Fruit fly (Drosophila melanogaster) whole organism, adult: ENCODE measurements around the gene Oseg4.

Experiments used
- CG1620 ChIP-seq: fragments of 200-800 bp; sonication (Bioruptor generic); optimal IDR thresholded peaks from 2 replicates; lab custom pipeline; 2016; ENCODE audit warnings: missing biosample characterization, missing genetic modification characterization
- CG33017 ChIP-seq: fragments of 200-800 bp; sonication (Bioruptor generic); optimal IDR thresholded peaks from 2 replicates; lab custom pipeline; 2018; ENCODE audit warnings: missing biosample characterization, mild to moderate bottlenecking, missing genetic modification characterization, moderate library complexity
- Mnt ChIP-seq: fragments of 200-800 bp; sonication (Bioruptor generic); optimal IDR thresholded peaks from 2 replicates; lab custom pipeline; 2016; ENCODE audit warnings: missing biosample characterization, mild to moderate bottlenecking, missing genetic modification characterization

- TF ChIP-seq CG1620 (GFP tag; lab: Kevin White, UChicago), result no peak
- no peak for TF ChIP-seq Mnt (GFP tag; lab: Kevin White, UChicago)
- no peak for TF ChIP-seq CG33017
Measured at dm6 chr3L:1754262-1754661, 18.7 kb upstream of the Oseg4 start.
